Fruit fly (Drosophila melanogaster): ENCODE measurements around the gene CG4935.

The CG4935 gene

dm6 chr2L:16302773-16303279 lies 40.9 kb downstream of the CG4935 start, which contains the start of gene GMF (continued):
- TF ChIP-seq fd3F (GFP tag; optimal IDR thresholded peaks at IDR 0.05) (no peak), CG12769 (tag; optimal IDR thresholded peaks at IDR 0.05) (no peak), slbo (GFP tag; IDR thresholded peaks at IDR 0.05) (peak; percentile 45; the same call in 1 of the 2 replicates)

- TF ChIP-seq slbo (GFP tag; IDR thresholded peaks at IDR 0.05) (peak; percentile 80), CG4282 (GFP tag; optimal IDR thresholded peaks at IDR 0.05) (no peak), Spps (tag; optimal IDR thresholded peaks at IDR 0.05) (no peak), bsh (GFP tag; optimal IDR thresholded peaks at IDR 0.05) (peak in 1 of 2 experiments; percentile 56), CG13287 (GFP tag; IDR thresholded peaks at IDR 0.05; ENCODE audit: partially characterized antibody) (peak; percentile 96), CG12236 (GFP tag; optimal IDR thresholded peaks at IDR 0.05) (no peak), NC2β (GFP tag; optimal IDR thresholded peaks at IDR 0.05) (no peak), Med (GFP tag) (peak; percentile 48), ara (GFP tag; IDR thresholded peaks at IDR 0.05) (no peak), gce (GFP tag; IDR thresholded peaks at IDR 0.05) (no peak), ems (GFP tag; optimal IDR thresholded peaks at IDR 0.05) (no peak), CTCF (GFP tag; optimal IDR thresholded peaks at IDR 0.05) (peak; percentile 25), Lhr (GFP tag; optimal IDR thresholded peaks at IDR 0.05) (no peak), zen (tag; optimal IDR thresholded peaks at IDR 0.05) (peak; percentile 73), H15 (GFP tag; IDR thresholded peaks at IDR 0.05) (0 out of 3 replicates have a peak, but pooled peaks have one; percentile 48), ash1 (GFP tag; optimal IDR thresholded peaks at IDR 0.05) (no peak), CG4328 (GFP tag; optimal IDR thresholded peaks at IDR 0.05) (peak; percentile 52), CG1832 (GFP tag; optimal IDR thresholded peaks at IDR 0.05) (no peak), bowl (GFP tag; IDR thresholded peaks at IDR 0.05) (no peak), Max (GFP tag; optimal IDR thresholded peaks at IDR 0.05) (peak; percentile 45), p53 (GFP tag; optimal IDR thresholded peaks at IDR 0.05) (no peak), jumu (GFP tag; optimal IDR thresholded peaks at IDR 0.05) (no peak), CG7271 (tag; optimal IDR thresholded peaks at IDR 0.05) (no peak), CG9817 (tag; optimal IDR thresholded peaks at IDR 0.05) (peak; percentile 59), CG10543 (GFP tag; optimal IDR thresholded peaks at IDR 0.05) (peak; percentile 75), CG10979 (tag; optimal IDR thresholded peaks at IDR 0.05) (peak; percentile 59), shn (GFP tag; optimal IDR thresholded peaks at IDR 0.05) (no peak), gem (tag; optimal IDR thresholded peaks at IDR 0.05) (peak; percentile 76), CG31441 (GFP tag; IDR thresholded peaks at IDR 0.05) (no peak; the same call in none of the 2 replicates), Gug (GFP tag; IDR thresholded peaks at IDR 0.05) (peak; percentile 60; the same call in 2 of the 4 replicates), CG18011 (GFP tag; optimal IDR thresholded peaks at IDR 0.05) (peak; percentile 57), E2f2 (GFP tag; IDR thresholded peaks at IDR 0.05) (peak; percentile 54), sens-2 (GFP tag; IDR thresholded peaks at IDR 0.05) (no peak), CG17186 (GFP tag; optimal IDR thresholded peaks at IDR 0.05) (no peak), Dek (tag; optimal IDR thresholded peaks at IDR 0.05) (no peak), CG1529 (GFP tag; optimal IDR thresholded peaks at IDR 0.05) (peak; percentile 1), Dip3 (GFP tag; optimal IDR thresholded peaks at IDR 0.05) (no peak), CG17361 (GFP tag; IDR thresholded peaks at IDR 0.05) (peak; percentile 57; the same call in 2 of the 3 replicates), danr (GFP tag; IDR thresholded peaks at IDR 0.05) (no peak), cg (GFP tag; optimal IDR thresholded peaks at IDR 0.05) (peak; percentile 93), Doc3 (GFP tag; IDR thresholded peaks at IDR 0.05; ENCODE audit: partially characterized antibody) (peak; percentile 97), ewg (GFP tag; optimal IDR thresholded peaks at IDR 0.05) (no peak), CG8281 (tag; optimal IDR thresholded peaks at IDR 0.05) (no peak), dpn (GFP tag; optimal IDR thresholded peaks at IDR 0.05) (peak in 1 of 2 experiments; percentile 72), GATAe (GFP tag; conservative IDR thresholded peaks at IDR 0.05) (0 out of 2 replicates have a peak, but pooled peaks have one; percentile 30)
Observed at dm6 chr2L:16307026-16307703, 45.2 kb downstream of the CG4935 start, which contains the start of the genes CG5861 and Syx5. Gene CG5861 (minus strand): TSS chr2L:16307298. Gene Syx5 (plus strand): TSS chr2L:16307346.
